Fruit fly (Drosophila melanogaster) whole organism, pupa: ENCODE results near the gene CG31102.

Source experiments
- CG10348 ChIP-seq: fragments of 200-800 bp; sonication (Bioruptor generic); IDR thresholded peaks from 2 replicates; pipeline ENCODE4 v1.3.6; 2022; ENCODE audit warnings: missing biosample characterization, missing genetic modification characterization
- CG12605 ChIP-seq: fragments of 200-800 bp; sonication (Bioruptor generic); IDR thresholded peaks from 2 replicates; pipeline ENCODE4 v1.3.6; 2022; ENCODE audit warnings: missing biosample characterization, missing genetic modification characterization
- CG13204 ChIP-seq: fragments of 200-800 bp; sonication (Bioruptor generic); optimal IDR thresholded peaks from 2 replicates; lab custom pipeline; 2018; ENCODE audit warnings: missing biosample characterization, mild to moderate bottlenecking, missing genetic modification characterization, moderate library complexity
- CG14655 ChIP-seq: fragments of 200-800 bp; sonication (Bioruptor generic); optimal IDR thresholded peaks from 3 replicates; lab custom pipeline; 2017; ENCODE audit warnings: mild to moderate bottlenecking, missing biosample characterization, missing genetic modification reagents, missing genetic modification characterization
- CG15710 ChIP-seq: fragments of 200-800 bp; sonication (Bioruptor generic); optimal IDR thresholded peaks from 2 replicates; lab custom pipeline; 2018; ENCODE audit warnings: missing biosample characterization, mild to moderate bottlenecking, missing genetic modification characterization, moderate library complexity
- CG17806 ChIP-seq: fragments of 200-800 bp; sonication (Bioruptor generic); optimal IDR thresholded peaks from 2 replicates; lab custom pipeline; 2018; ENCODE audit warnings: missing biosample characterization, mild to moderate bottlenecking, missing genetic modification characterization, moderate library complexity
- CG32121 ChIP-seq: fragments of 200-800 bp; sonication (Bioruptor generic); IDR thresholded peaks from 2 replicates; pipeline ENCODE4 v1.3.6; 2022; ENCODE audit warnings: missing biosample characterization, missing genetic modification characterization
- CG34367 ChIP-seq: fragments of 200-800 bp; sonication (Bioruptor generic); optimal IDR thresholded peaks from 2 replicates; lab custom pipeline; 2018; ENCODE audit warnings: missing biosample characterization, mild to moderate bottlenecking, missing genetic modification characterization
- CG4496 ChIP-seq: fragments of 200-800 bp; sonication (Bioruptor generic); IDR thresholded peaks from 3 replicates; pipeline ENCODE4 v1.3.6; 2022; ENCODE audit warnings: missing biosample characterization, missing genetic modification characterization
- CG8159 ChIP-seq: fragments of 200-800 bp; sonication (Bioruptor generic); optimal IDR thresholded peaks from 3 replicates; lab custom pipeline; 2018; ENCODE audit warnings: missing biosample characterization, mild to moderate bottlenecking, missing genetic modification characterization, moderate library complexity
- CG8301 ChIP-seq: fragments of 200-800 bp; sonication (Bioruptor generic); optimal IDR thresholded peaks from 2 replicates; lab custom pipeline; 2018; ENCODE audit warnings: missing biosample characterization, mild to moderate bottlenecking, missing genetic modification characterization
- CG9948 ChIP-seq: fragments of 200-800 bp; sonication (Bioruptor generic); optimal IDR thresholded peaks from 2 replicates; lab custom pipeline; 2018; ENCODE audit warnings: missing biosample characterization, mild to moderate bottlenecking, missing genetic modification characterization, moderate library complexity
- D1 ChIP-seq: fragments of 200-800 bp; sonication (Bioruptor generic); optimal IDR thresholded peaks from 2 replicates; lab custom pipeline; 2018; ENCODE audit warnings: missing biosample characterization, mild to moderate bottlenecking, missing genetic modification characterization, moderate library complexity
- EcR ChIP-seq: fragments of 200-800 bp; sonication (Bioruptor generic); optimal IDR thresholded peaks from 3 replicates; lab custom pipeline; 2019; ENCODE audit warnings: missing biosample characterization, missing genetic modification characterization, mild to moderate bottlenecking, moderate library complexity, missing genetic modification reagents
- Ets98B ChIP-seq: fragments of 200-800 bp; sonication (Bioruptor generic); IDR thresholded peaks from 2 replicates; pipeline ENCODE4 v1.3.6; 2022; ENCODE audit warnings: missing biosample characterization, missing genetic modification characterization
- Pif1A ChIP-seq: fragments of 200-800 bp; sonication (Bioruptor generic); optimal IDR thresholded peaks from 3 replicates; lab custom pipeline; 2016; ENCODE audit warnings: missing biosample characterization, missing genetic modification characterization
- Pif1B ChIP-seq: fragments of 200-800 bp; sonication (Bioruptor generic); optimal IDR thresholded peaks from 3 replicates; lab custom pipeline; 2016; ENCODE audit warnings: missing biosample characterization, missing genetic modification characterization
- Snoo ChIP-seq: fragments of 200-800 bp; sonication (Bioruptor generic); optimal IDR thresholded peaks from 3 replicates; lab custom pipeline; 2017; ENCODE audit warnings: missing biosample characterization, mild to moderate bottlenecking, missing genetic modification characterization, inconsistent platforms
- fd96Ca ChIP-seq: fragments of 200-800 bp; sonication (Bioruptor generic); IDR thresholded peaks from 3 replicates; pipeline ENCODE4 v1.3.6; 2022; ENCODE audit warnings: missing biosample characterization, missing genetic modification characterization
- gl ChIP-seq: fragments of 200-800 bp; sonication (Bioruptor generic); optimal IDR thresholded peaks from 2 replicates; lab custom pipeline; 2018; ENCODE audit warnings: missing biosample characterization, mild to moderate bottlenecking, missing genetic modification characterization
- rn ChIP-seq: fragments of 200-800 bp; sonication (Bioruptor generic); IDR thresholded peaks from 2 replicates; pipeline ENCODE4 v1.3.6; 2022; ENCODE audit warnings: missing biosample characterization, missing genetic modification characterization

The CG31102 gene

DNA sequence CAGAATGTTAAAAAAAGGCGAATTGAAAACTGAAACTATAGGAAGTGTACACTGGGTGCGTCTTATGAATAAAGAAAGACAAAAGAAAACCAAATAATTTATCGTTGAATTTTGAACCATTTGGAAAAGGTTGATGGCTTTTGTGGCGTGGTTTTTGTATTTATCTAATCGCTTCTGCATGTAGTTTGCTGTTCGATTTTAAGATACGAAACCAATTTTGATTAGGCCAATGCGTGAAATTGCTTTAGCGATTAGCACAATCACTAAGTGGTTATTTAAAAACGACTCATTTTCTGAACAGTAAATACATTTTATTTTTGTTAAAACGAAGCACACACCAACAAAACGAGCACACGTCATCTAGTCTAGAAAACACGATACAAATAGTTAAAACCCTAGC lies 34.7 kb downstream of the CG31102 start:
- TF ChIP-seq EcR (GFP tag; lab: Kevin White, UChicago): no peak
- no peak for TF ChIP-seq CG34367 (tag; lab: Kevin White, UChicago)
- TF ChIP-seq Pif1A (GFP tag; lab: Kevin White, UChicago): no peak
- TF ChIP-seq rn (GFP tag; lab: Robert Waterston, UW): no peak
- TF ChIP-seq CG8301 (tag; lab: Kevin White, UChicago): no peak
- no peak for TF ChIP-seq D1 (tag; lab: Kevin White, UChicago)

DNA sequence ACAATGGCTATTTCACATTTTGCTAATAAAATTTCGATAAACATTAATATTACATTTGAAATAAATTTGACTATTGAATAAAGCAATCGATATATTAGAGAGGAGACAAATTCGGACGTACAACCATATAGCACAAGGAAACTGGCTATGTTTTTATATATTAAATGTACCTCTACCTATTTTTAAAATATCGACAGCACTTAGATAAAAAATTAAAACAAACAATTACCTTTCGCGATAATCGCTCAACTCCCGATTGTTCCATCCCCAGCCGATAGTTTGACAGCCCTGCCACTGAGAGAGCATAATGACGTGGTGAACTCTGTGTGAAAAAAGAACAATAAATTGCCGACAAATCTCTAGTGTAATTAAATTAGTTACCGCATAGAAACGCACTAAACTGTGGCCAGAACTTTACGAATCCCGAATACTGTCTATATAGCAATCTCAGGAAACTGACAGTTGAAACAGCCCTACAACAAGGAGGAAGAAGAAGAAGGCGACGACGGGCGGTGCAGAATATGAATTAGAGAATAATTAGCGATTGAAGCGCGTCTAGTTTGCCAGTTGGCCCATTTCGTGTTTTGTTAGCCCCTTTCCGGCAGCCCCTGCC lies 36.7 kb downstream of the CG31102 start, which contains the start of gene CG11857:
Gene CG11857 (plus strand): TSS at position 271 of the 613 bp plus-strand sequence.
- peak; percentile 93 for TF ChIP-seq CG12605
- peak; percentile 93 for TF ChIP-seq CG9948 (tag; lab: Kevin White, UChicago)
- TF ChIP-seq fd96Ca (GFP tag; lab: Robert Waterston, UW): peak; percentile 98
- TF ChIP-seq Snoo (tag; lab: Kevin White, UChicago): peak; percentile 95
- peak; percentile 92 for TF ChIP-seq CG8301 (tag; lab: Kevin White, UChicago)
- peak; percentile 96 for TF ChIP-seq rn (GFP tag; lab: Robert Waterston, UW)
- peak; percentile 55 for TF ChIP-seq EcR (GFP tag; lab: Kevin White, UChicago)
- no peak for TF ChIP-seq Pif1A (GFP tag; lab: Kevin White, UChicago)
- TF ChIP-seq D1 (tag; lab: Kevin White, UChicago): no peak
- no peak for TF ChIP-seq CG14655
- TF ChIP-seq CG13204 (GFP tag; lab: Kevin White, UChicago): no peak
- TF ChIP-seq CG32121: peak; percentile 97
- TF ChIP-seq CG10348 (GFP tag; lab: Robert Waterston, UW): peak; percentile 96
- peak; percentile 92 for TF ChIP-seq CG34367 (tag; lab: Kevin White, UChicago)
- peak; percentile 93 for TF ChIP-seq CG17806 (tag; lab: Kevin White, UChicago)
- no peak for TF ChIP-seq Pif1B (GFP tag; lab: Kevin White, UChicago)
- TF ChIP-seq CG8159: peak; percentile 93
- peak; percentile 86 for TF ChIP-seq gl (tag; lab: Kevin White, UChicago)
- TF ChIP-seq Ets98B (GFP tag; lab: Robert Waterston, UW): peak; percentile 96
- peak; percentile 98 for TF ChIP-seq CG4496 (GFP tag; lab: Robert Waterston, UW)
- peak; percentile 96 for TF ChIP-seq CG15710 (tag; lab: Kevin White, UChicago)

DNA sequence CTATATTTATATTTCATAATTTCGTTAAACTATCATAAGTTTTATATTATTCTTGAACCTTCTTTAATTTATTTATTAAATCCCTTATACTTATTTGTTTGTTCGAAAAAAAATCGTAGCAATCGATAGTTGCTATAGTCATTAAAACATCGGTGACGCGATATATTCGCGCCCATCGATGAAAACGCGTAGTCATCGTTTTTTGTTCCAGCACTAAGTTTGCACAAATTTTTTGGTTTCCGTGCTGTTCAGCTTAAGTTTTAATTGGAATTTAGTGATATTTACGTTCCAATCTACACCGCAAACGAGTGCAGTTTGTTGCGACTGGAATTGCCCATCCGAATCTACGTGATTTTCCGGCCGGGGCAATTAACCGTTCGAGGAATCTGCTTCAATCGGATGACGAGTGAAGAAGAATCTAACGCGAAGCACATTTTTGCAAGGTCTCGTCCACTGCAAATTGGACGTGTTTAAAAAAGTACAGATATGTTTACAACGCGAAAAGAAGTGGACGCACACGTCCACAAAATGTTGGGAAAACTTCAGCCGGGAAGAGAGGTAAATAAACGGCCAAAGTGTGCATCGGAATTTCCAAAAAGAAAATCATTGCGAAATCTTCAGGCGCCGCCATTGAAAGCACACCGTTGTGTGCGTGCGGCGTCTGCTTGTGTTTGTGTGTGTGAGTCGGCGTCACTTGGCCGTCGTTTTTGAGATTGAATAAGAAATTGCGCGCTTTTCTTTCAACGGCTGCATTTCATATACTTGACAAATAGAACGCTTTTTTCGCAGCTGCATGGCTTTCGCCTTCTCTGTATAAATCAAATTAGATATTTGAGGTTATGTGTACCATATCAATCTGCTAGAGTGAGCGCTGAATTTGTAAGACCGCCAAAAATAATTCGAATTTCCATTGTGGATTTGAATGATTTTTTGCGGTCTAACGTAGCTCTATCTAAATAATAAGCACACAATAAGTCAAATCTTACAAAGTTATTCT lies 46.0 kb downstream of the CG31102 start, which contains the start of gene Nup358:
Gene Nup358 (plus strand): TSS at position 204 of the 997 bp plus-strand sequence.
- TF ChIP-seq rn (GFP tag; lab: Robert Waterston, UW) (no peak), CG34367 (tag; lab: Kevin White, UChicago) (no peak), Snoo (tag; lab: Kevin White, UChicago) (no peak), CG8159 (no peak), CG9948 (tag; lab: Kevin White, UChicago) (no peak), CG17806 (tag; lab: Kevin White, UChicago) (no peak), CG14655 (no peak), CG15710 (tag; lab: Kevin White, UChicago) (no peak), Pif1B (GFP tag; lab: Kevin White, UChicago) (no peak), gl (tag; lab: Kevin White, UChicago) (no peak), CG12605 (no peak), CG4496 (GFP tag; lab: Robert Waterston, UW) (no peak)

DNA sequence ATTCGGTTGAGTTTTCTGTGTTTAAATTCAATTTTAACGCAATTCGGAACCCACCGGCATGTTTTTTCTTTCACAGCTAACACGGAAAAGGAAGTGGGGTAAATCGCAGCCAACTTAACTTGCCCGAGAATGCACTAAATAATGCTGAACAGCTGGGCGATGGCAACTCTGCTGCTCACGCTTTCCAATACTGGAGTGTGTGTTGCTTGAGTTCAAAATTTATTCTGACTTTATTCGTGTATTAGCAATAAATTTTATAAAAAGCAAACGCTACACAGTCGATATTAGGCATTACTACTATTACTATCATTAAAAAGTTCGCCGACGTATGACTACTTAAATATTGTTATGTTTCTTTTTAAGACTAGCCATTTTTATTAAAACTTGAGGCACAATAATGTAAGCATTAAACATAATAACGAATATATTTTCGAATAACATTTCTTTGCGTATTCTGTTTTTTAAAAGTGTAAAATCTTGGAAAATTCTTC lies 48.0 kb downstream of the CG31102 start, which contains the start of the genes RpS27 and Nup37:
Gene RpS27 (minus strand): TSS at position 136 of the 491 bp plus-strand sequence.
Gene Nup37 (plus strand): TSS at position 280 of the 491 bp plus-strand sequence.
- TF ChIP-seq CG8159 (peak; percentile 81), CG4496 (GFP tag; lab: Robert Waterston, UW) (peak; percentile 97), CG14655 (no peak), CG32121 (peak; percentile 67), gl (tag; lab: Kevin White, UChicago) (peak; percentile 80), CG8301 (tag; lab: Kevin White, UChicago) (no peak), CG17806 (tag; lab: Kevin White, UChicago) (peak; percentile 71), CG10348 (GFP tag; lab: Robert Waterston, UW) (peak; percentile 32; the same call in 1 of the 2 replicates), EcR (GFP tag; lab: Kevin White, UChicago) (no peak), Pif1A (GFP tag; lab: Kevin White, UChicago) (peak; percentile 92), Ets98B (GFP tag; lab: Robert Waterston, UW) (peak; percentile 86), fd96Ca (GFP tag; lab: Robert Waterston, UW) (no peak; the same call in 1 of the 3 replicates), Snoo (tag; lab: Kevin White, UChicago) (peak; percentile 98), Pif1B (GFP tag; lab: Kevin White, UChicago) (no peak), CG13204 (GFP tag; lab: Kevin White, UChicago) (no peak), rn (GFP tag; lab: Robert Waterston, UW) (peak; percentile 87), CG9948 (tag; lab: Kevin White, UChicago) (peak; percentile 67), CG12605 (peak; percentile 89), D1 (tag; lab: Kevin White, UChicago) (no peak), CG15710 (tag; lab: Kevin White, UChicago) (peak; percentile 90), CG34367 (tag; lab: Kevin White, UChicago) (peak; percentile 91)
